Fruit fly (Drosophila melanogaster): ENCODE results near the gene CG42613.

DNA sequence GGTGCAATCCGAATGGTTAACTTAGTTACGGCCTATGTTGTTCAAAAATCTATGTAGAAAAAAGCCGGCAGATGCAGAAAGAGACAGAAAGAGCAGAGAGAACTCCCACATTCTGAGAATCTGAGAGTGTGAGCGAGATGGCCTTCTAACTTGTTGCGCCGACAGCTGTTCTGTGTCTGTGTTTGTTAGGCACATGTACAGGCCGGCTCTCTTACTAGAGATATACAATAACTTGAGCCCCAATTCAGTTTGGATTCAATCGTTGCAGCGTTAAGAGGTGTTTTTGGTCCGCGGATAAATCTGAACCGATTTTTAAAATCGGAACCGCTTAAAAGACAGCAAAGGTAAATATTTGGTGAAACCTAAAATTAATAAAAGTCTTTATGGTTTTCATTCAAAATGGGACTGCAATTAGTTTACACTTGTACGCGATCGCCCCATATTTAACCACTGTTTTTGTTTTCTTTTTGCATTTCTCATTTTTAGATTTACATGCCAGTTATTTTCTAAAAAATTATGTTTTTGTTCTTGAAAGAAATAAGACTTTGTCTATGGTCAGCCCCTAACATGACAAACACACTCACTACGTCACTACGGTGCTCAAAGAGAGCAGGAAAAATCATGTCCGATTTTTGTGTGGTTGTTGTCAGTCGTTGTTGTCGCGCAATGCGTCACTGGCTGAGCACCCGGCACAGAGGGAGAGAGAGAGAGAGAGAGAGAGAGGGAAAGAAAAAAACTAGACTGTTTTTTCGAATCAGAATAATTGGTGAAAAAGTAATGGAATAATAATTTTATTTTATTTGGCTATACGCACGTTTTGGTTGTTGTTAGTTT lies 5.0 kb upstream of the CG42613 start:
- TF ChIP-seq CG16779 (tag; optimal IDR thresholded peaks at IDR 0.05) (no peak), CG6163 (GFP tag; IDR thresholded peaks at IDR 0.05) (no peak), CG7368 (GFP tag; optimal IDR thresholded peaks at IDR 0.05) (no peak), Ets21C (GFP tag; optimal IDR thresholded peaks at IDR 0.05) (no peak), Lpt (GFP tag; optimal IDR thresholded peaks at IDR 0.05) (no peak), Eip75B (GFP tag; optimal IDR thresholded peaks at IDR 0.05) (no peak), CG3032 (tag; optimal IDR thresholded peaks at IDR 0.05) (no peak), eg (GFP tag; IDR thresholded peaks at IDR 0.05) (no peak), salr (GFP tag; optimal IDR thresholded peaks at IDR 0.05) (no peak), CG9139 (GFP tag; optimal IDR thresholded peaks at IDR 0.05) (no peak), vri (GFP tag; optimal IDR thresholded peaks at IDR 0.05) (no peak), Hr4 (GFP tag; optimal IDR thresholded peaks at IDR 0.05) (no peak), cyc (GFP tag; optimal IDR thresholded peaks at IDR 0.05) (no peak)
